Fruit fly (Drosophila melanogaster) whole organism, embryonic: ENCODE measurements around the gene CG15728.

Source experiments
- Adf1 ChIP-seq: fragments of 200-800 bp; sonication (Bioruptor generic); IDR thresholded peaks from 2 replicates; pipeline ENCODE4 v1.3.6; 2022; ENCODE audit warnings: missing biosample characterization, missing genetic modification characterization
- Atf3 ChIP-seq: fragments of 200-800 bp; sonication (Bioruptor generic); optimal IDR thresholded peaks from 3 replicates; lab custom pipeline; 2016; ENCODE audit warnings: missing biosample characterization, missing genetic modification characterization
- Awh ChIP-seq: fragments of 200-800 bp; sonication (Bioruptor generic); IDR thresholded peaks from 2 replicates; pipeline ENCODE4, ENCODE4 v1.3.6; 2022; ENCODE audit warnings: missing biosample characterization, missing genetic modification characterization
- BEAF-32 ChIP-seq: fragments of 200-800 bp; sonication (Bioruptor generic); optimal IDR thresholded peaks from 3 replicates; lab custom pipeline; 2017; ENCODE audit warnings: missing biosample characterization, missing genetic modification characterization, mild to moderate bottlenecking, moderate library complexity, missing genetic modification reagents
- CG10147 ChIP-seq: fragments of 200-800 bp; sonication (Bioruptor generic); optimal IDR thresholded peaks from 2 replicates; lab custom pipeline; 2019; ENCODE audit warnings: missing biosample characterization, mild to moderate bottlenecking, missing genetic modification characterization, moderate library complexity
- CG10321 ChIP-seq: fragments of 200-800 bp; sonication (Bioruptor generic); IDR thresholded peaks from 2 replicates; pipeline ENCODE4 v1.3.6; 2022; ENCODE audit warnings: missing biosample characterization, missing genetic modification characterization
- CG10543 ChIP-seq: fragments of 200-800 bp; sonication (Bioruptor generic); optimal IDR thresholded peaks from 3 replicates; lab custom pipeline; 2017; ENCODE audit warnings: missing biosample characterization, mild to moderate bottlenecking, missing genetic modification characterization, moderate library complexity
- CG11695 ChIP-seq: fragments of 200-800 bp; sonication (Bioruptor generic); IDR thresholded peaks from 3 replicates; pipeline ENCODE4 v1.3.6; 2022; ENCODE audit warnings: missing biosample characterization, missing genetic modification characterization
- CG12071 ChIP-seq: fragments of 200-800 bp; sonication (Bioruptor generic); optimal IDR thresholded peaks from 3 replicates; lab custom pipeline; 2018; ENCODE audit warnings: missing biosample characterization, mild to moderate bottlenecking, missing genetic modification characterization
- CG12299 ChIP-seq: fragments of 200-800 bp; sonication (Bioruptor generic); optimal IDR thresholded peaks from 2 replicates; lab custom pipeline; 2018; ENCODE audit warnings: missing biosample characterization, mild to moderate bottlenecking, missing genetic modification characterization
- CG1233 ChIP-seq: fragments of 200-800 bp; sonication (Bioruptor generic); optimal IDR thresholded peaks from 4 replicates; lab custom pipeline; 2018; ENCODE audit warnings: missing biosample characterization, mild to moderate bottlenecking, missing genetic modification characterization
- CG12744 ChIP-seq: fragments of 200-800 bp; sonication (Bioruptor generic); optimal IDR thresholded peaks from 2 replicates; lab custom pipeline; 2016; ENCODE audit warnings: missing biosample characterization, missing genetic modification characterization
- CG4328 ChIP-seq: fragments of 200-800 bp; sonication (Bioruptor generic); optimal IDR thresholded peaks from 3 replicates; lab custom pipeline; 2017; ENCODE audit warnings: missing biosample characterization, missing genetic modification reagents, missing genetic modification characterization
- CG4617 ChIP-seq: fragments of 200-800 bp; sonication (Bioruptor generic); optimal IDR thresholded peaks from 3 replicates; lab custom pipeline; 2016; ENCODE audit warnings: missing biosample characterization, missing genetic modification characterization, borderline replicate concordance
- CG4854 ChIP-seq: fragments of 200-800 bp; sonication (Bioruptor generic); optimal IDR thresholded peaks from 2 replicates; lab custom pipeline; 2016; ENCODE audit warnings: missing biosample characterization, missing genetic modification characterization, inconsistent platforms
- CG6654 ChIP-seq: fragments of 200-800 bp; sonication (Bioruptor generic); optimal IDR thresholded peaks from 2 replicates; lab custom pipeline; 2017; ENCODE audit warnings: missing biosample characterization, mild to moderate bottlenecking, missing genetic modification characterization
- CG7963 ChIP-seq: fragments of 200-800 bp; sonication (Bioruptor generic); IDR thresholded peaks from 3 replicates; pipeline ENCODE4 v1.3.6; 2022; ENCODE audit warnings: missing biosample characterization, missing genetic modification characterization; ENCODE audit not compliant: partially characterized antibody
- CG9609 ChIP-seq: fragments of 200-800 bp; sonication (Bioruptor generic); optimal IDR thresholded peaks from 3 replicates; lab custom pipeline; 2016; ENCODE audit warnings: missing biosample characterization, missing genetic modification characterization
- CG9932 ChIP-seq: fragments of 200-800 bp; sonication (Bioruptor generic); IDR thresholded peaks from 2 replicates; pipeline ENCODE4 v1.3.6; 2022; ENCODE audit warnings: missing biosample characterization, missing genetic modification characterization
- Chrac-16 ChIP-seq: fragments of 200-800 bp; sonication (Bioruptor generic); optimal IDR thresholded peaks from 3 replicates; lab custom pipeline; 2016; ENCODE audit warnings: missing biosample characterization, missing genetic modification characterization
- Dek ChIP-seq: fragments of 200-800 bp; sonication (Bioruptor generic); optimal IDR thresholded peaks from 3 replicates; lab custom pipeline; 2019; ENCODE audit warnings: missing biosample characterization, mild to moderate bottlenecking, missing genetic modification characterization, moderate library complexity
- Dfd ChIP-seq, 2 experiments: fragments of >200 bp; optimal IDR thresholded peaks; 2 replicates each; lab custom pipeline; 2017; ENCODE audit warnings: missing biosample characterization in 2 of 2, missing genetic modification characterization in 2 of 2
- E2f1 ChIP-seq: fragments of 200-800 bp; sonication (Bioruptor generic); IDR thresholded peaks from 2 replicates; pipeline ENCODE4 v1.3.6; 2022; ENCODE audit warnings: missing biosample characterization, missing genetic modification characterization
- ERR ChIP-seq: fragments of 200-800 bp; sonication (Bioruptor generic); optimal IDR thresholded peaks from 2 replicates; lab custom pipeline; 2016; ENCODE audit warnings: missing biosample characterization, missing genetic modification characterization
- HLH54F ChIP-seq: fragments of 200-800 bp; sonication (Bioruptor generic); optimal IDR thresholded peaks from 3 replicates; lab custom pipeline; 2016; ENCODE audit warnings: missing biosample characterization, missing genetic modification characterization
- Max ChIP-seq: fragments of 200-800 bp; sonication (Bioruptor generic); optimal IDR thresholded peaks from 2 replicates; lab custom pipeline; 2016; ENCODE audit warnings: missing biosample characterization, mild to moderate bottlenecking, missing genetic modification characterization
- NC2β ChIP-seq: fragments of 200-800 bp; sonication (Bioruptor generic); optimal IDR thresholded peaks from 2 replicates; lab custom pipeline; 2016; ENCODE audit warnings: missing biosample characterization, missing genetic modification characterization
- Nf-YA ChIP-seq: fragments of 200-800 bp; sonication (Bioruptor generic); IDR thresholded peaks from 2 replicates; pipeline ENCODE4 v1.3.6; 2022; ENCODE audit warnings: missing biosample characterization, missing genetic modification characterization
- Trl ChIP-seq, 3 experiments: fragments of >200 bp in 2 of 3; fragments of 200-800 bp in 1 of 3; sonication (Bioruptor generic) in 1 of 3; optimal IDR thresholded peaks; 2 replicates in 1 of 3; 3 replicates in 2 of 3; lab custom pipeline; 2016 to 2017; ENCODE audit warnings: missing biosample characterization in 1 of 3, missing genetic modification characterization in 1 of 3
- Usf ChIP-seq: fragments of 200-800 bp; sonication (Bioruptor generic); optimal IDR thresholded peaks from 2 replicates; lab custom pipeline; 2017; ENCODE audit warnings: missing genotype, missing biosample characterization, missing genetic modification characterization
- Vsx1 ChIP-seq: fragments of 200-800 bp; sonication (Bioruptor generic); optimal IDR thresholded peaks from 2 replicates; lab custom pipeline; 2017; ENCODE audit warnings: missing biosample characterization, mild to moderate bottlenecking, missing genetic modification characterization, missing genetic modification reagents
- YL-1 ChIP-seq: fragments of 200-800 bp; sonication (Bioruptor generic); optimal IDR thresholded peaks from 3 replicates; lab custom pipeline; 2017; ENCODE audit warnings: missing biosample characterization, mild to moderate bottlenecking, missing genetic modification characterization
- al ChIP-seq: fragments of 200-800 bp; sonication (Bioruptor generic); IDR thresholded peaks from 2 replicates; pipeline ENCODE4 v1.3.6; 2022; ENCODE audit warnings: missing biosample characterization, missing genetic modification characterization
- bbx ChIP-seq: fragments of 200-800 bp; sonication (Bioruptor generic); IDR thresholded peaks from 2 replicates; pipeline ENCODE4 v1.3.6; 2022; ENCODE audit warnings: missing biosample characterization, missing genetic modification characterization; ENCODE audit not compliant: partially characterized antibody
- cas ChIP-seq: fragments of 200-800 bp; sonication (Bioruptor generic); IDR thresholded peaks from 2 replicates; pipeline ENCODE4 v1.3.6; 2022; ENCODE audit warnings: missing biosample characterization, missing genetic modification characterization
- ci ChIP-seq: fragments of 200-800 bp; sonication (Bioruptor generic); IDR thresholded peaks from 3 replicates; pipeline ENCODE4 v1.3.6; 2022; ENCODE audit warnings: missing biosample characterization, missing genetic modification characterization
- crc ChIP-seq: fragments of 200-800 bp; sonication (Bioruptor generic); optimal IDR thresholded peaks from 2 replicates; lab custom pipeline; 2016; ENCODE audit warnings: missing biosample characterization, missing genetic modification characterization
- croc ChIP-seq: fragments of 200-800 bp; sonication (Bioruptor generic); conservative IDR thresholded peaks from 3 replicates; pipeline ENCODE4 v1.3.6; 2022; ENCODE audit warnings: missing biosample characterization, missing genetic modification characterization
- disco-r ChIP-seq: fragments of 200-800 bp; sonication (Bioruptor generic); optimal IDR thresholded peaks from 2 replicates; lab custom pipeline; 2016; ENCODE audit warnings: missing biosample characterization, missing genetic modification characterization
- ems ChIP-seq: fragments of 200-800 bp; sonication (Bioruptor generic); optimal IDR thresholded peaks from 3 replicates; lab custom pipeline; 2016; ENCODE audit warnings: missing biosample characterization, missing genetic modification characterization
- grn ChIP-seq: fragments of 200-800 bp; sonication (Bioruptor generic); optimal IDR thresholded peaks from 3 replicates; lab custom pipeline; 2017; ENCODE audit warnings: missing biosample characterization, missing genetic modification characterization
- inv ChIP-seq: fragments of 200-800 bp; sonication (Bioruptor generic); IDR thresholded peaks from 2 replicates; pipeline ENCODE4 v1.3.6; 2022; ENCODE audit warnings: missing biosample characterization, missing genetic modification characterization; ENCODE audit not compliant: partially characterized antibody
- jigr1 ChIP-seq: fragments of 200-800 bp; sonication (Bioruptor generic); IDR thresholded peaks from 3 replicates; pipeline ENCODE4 v1.3.6; 2022; ENCODE audit warnings: missing biosample characterization, missing genetic modification characterization
- kay ChIP-seq: fragments of 200-800 bp; sonication (Bioruptor generic); optimal IDR thresholded peaks from 2 replicates; lab custom pipeline; 2016; ENCODE audit warnings: missing biosample characterization, missing genetic modification characterization
- klu ChIP-seq: fragments of 200-800 bp; sonication (Bioruptor generic); IDR thresholded peaks from 2 replicates; pipeline ENCODE4 v1.3.6; 2022; ENCODE audit warnings: missing biosample characterization, missing genetic modification characterization
- salm ChIP-seq: fragments of 200-800 bp; sonication (Bioruptor generic); optimal IDR thresholded peaks from 2 replicates; lab custom pipeline; 2018; ENCODE audit warnings: missing biosample characterization, mild to moderate bottlenecking, missing genetic modification characterization
- sug ChIP-seq: fragments of 200-800 bp; optimal IDR thresholded peaks from 2 replicates; lab custom pipeline; 2019; ENCODE audit warnings: missing biosample characterization, mild to moderate bottlenecking, missing genetic modification characterization, moderate library complexity
- twi ChIP-seq: fragments of 200-800 bp; optimal IDR thresholded peaks from 2 replicates; lab custom pipeline; 2019; ENCODE audit warnings: missing biosample characterization, mild to moderate bottlenecking, missing genetic modification characterization, moderate library complexity
- tx ChIP-seq: fragments of 200-800 bp; sonication (Bioruptor generic); optimal IDR thresholded peaks from 2 replicates; lab custom pipeline; 2016; ENCODE audit warnings: missing biosample characterization, missing genetic modification characterization
- vvl ChIP-seq: fragments of 200-800 bp; sonication (Bioruptor generic); IDR thresholded peaks from 2 replicates; pipeline ENCODE4 v1.3.6; 2022; ENCODE audit warnings: missing biosample characterization, missing genetic modification characterization

The CG15728 gene

DNA sequence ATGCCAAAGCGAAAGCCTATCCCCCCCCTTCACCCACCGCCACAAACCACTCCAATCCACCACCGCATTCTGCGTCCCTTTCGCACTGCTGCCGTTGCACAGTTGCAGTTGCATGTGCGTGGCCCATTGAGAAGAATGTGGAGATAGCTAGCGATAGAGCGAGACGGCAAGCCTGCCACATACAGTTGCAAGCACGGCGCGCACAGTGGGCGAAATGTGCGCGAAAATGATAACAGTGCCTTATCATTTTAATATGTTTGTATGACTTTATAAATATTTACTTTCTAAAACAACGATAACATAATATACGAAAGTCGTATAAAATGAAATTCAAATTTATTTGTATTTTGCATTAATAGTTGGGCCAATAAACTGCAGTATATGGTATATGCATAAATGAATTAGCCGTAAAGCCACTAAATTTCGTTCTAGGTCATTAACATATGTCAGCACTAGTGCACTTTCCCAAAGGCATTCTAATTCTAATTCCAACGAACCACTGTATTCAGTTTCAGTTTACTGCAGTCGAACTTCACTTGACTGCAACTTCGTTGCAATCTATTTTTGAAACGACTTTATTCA, 48.2 kb upstream of the CG15728 start (continued):
- TF ChIP-seq CG10147 (GFP tag; lab: Kevin White, UChicago) (no peak), disco-r (GFP tag; lab: Kevin White, UChicago) (peak; percentile 17), HLH54F (peak; percentile 15), Usf (GFP tag; lab: Kevin White, UChicago) (peak; percentile 67), inv (no peak), Atf3 (GFP tag; lab: Kevin White, UChicago) (peak; percentile 33), salm (peak; percentile 32), Dfd (GFP tag; optimal IDR thresholded peaks at IDR 0.05; lab: Kevin White, UChicago) (no peak), E2f1 (peak; percentile 44; the same call in 1 of the 2 replicates), CG6654 (GFP tag; lab: Kevin White, UChicago) (peak; percentile 44), jigr1 (GFP tag; lab: Robert Waterston, UW) (no peak), BEAF-32 (no peak), cas (GFP tag; lab: Robert Waterston, UW) (no peak), twi (peak; percentile 64), YL-1 (GFP tag; lab: Kevin White, UChicago) (no peak), CG1233 (GFP tag; lab: Kevin White, UChicago) (peak; percentile 60), Trl (optimal IDR thresholded peaks at IDR 0.05; lab: Kevin White, UChicago) (no peak), Trl (GFP tag; optimal IDR thresholded peaks at IDR 0.05; lab: Kevin White, UChicago) (no peak), Chrac-16 (GFP tag; lab: Kevin White, UChicago) (peak; percentile 64), CG10543 (GFP tag; lab: Kevin White, UChicago) (no peak), ems (GFP tag; lab: Kevin White, UChicago) (peak; percentile 46), Awh (no peak; the same call in 1 of the 2 replicates), Adf1 (GFP tag; lab: Robert Waterston, UW) (no peak), CG10321 (peak; percentile 78), ci (GFP tag; lab: Robert Waterston, UW) (0 out of 3 replicates have a peak, but pooled peaks have one; percentile 45), tx (GFP tag; lab: Kevin White, UChicago) (no peak), CG4854 (GFP tag; lab: Kevin White, UChicago) (no peak), al (GFP tag; lab: Robert Waterston, UW) (no peak), NC2β (GFP tag; lab: Kevin White, UChicago) (peak; percentile 58), CG4328 (no peak), klu (GFP tag; lab: Robert Waterston, UW) (no peak), grn (GFP tag; lab: Kevin White, UChicago) (no peak), CG12071 (GFP tag; lab: Kevin White, UChicago) (no peak), bbx (GFP tag; lab: Robert Waterston, UW) (no peak), CG12744 (no peak), crc (GFP tag; lab: Kevin White, UChicago) (no peak), sug (tag; lab: Kevin White, UChicago) (no peak), CG7963 (no peak), Max (peak; percentile 63), CG9932 (GFP tag; lab: Robert Waterston, UW) (no peak), CG11695 (GFP tag; lab: Robert Waterston, UW) (0 out of 3 replicates have a peak, but pooled peaks have one; percentile 38), kay (GFP tag; lab: Kevin White, UChicago) (peak; percentile 32), ERR (no peak), CG9609 (GFP tag; lab: Kevin White, UChicago) (no peak), croc (GFP tag; lab: Robert Waterston, UW) (peak; percentile 62), Vsx1 (peak; percentile 37), Dek (tag; lab: Kevin White, UChicago) (no peak), CG4617 (GFP tag; lab: Kevin White, UChicago) (peak; percentile 14), Nf-YA (GFP tag; lab: Robert Waterston, UW) (0 out of 2 replicates have a peak, but pooled peaks have one; percentile 6), vvl (GFP tag; lab: Robert Waterston, UW) (peak; percentile 66), CG12299 (tag; lab: Kevin White, UChicago) (peak; percentile 30)
